Fruit fly (Drosophila melanogaster) whole organism, prepupa: ENCODE data around the gene fan.

Source experiments
- CG11762 ChIP-seq: fragments of 200-800 bp; sonication (Bioruptor generic); optimal IDR thresholded peaks from 3 replicates; lab custom pipeline; 2016; ENCODE audit warnings: missing biosample characterization, missing genetic modification characterization; ENCODE audit not compliant: insufficient read depth
- CG31627 ChIP-seq: fragments of 200-800 bp; sonication (Bioruptor generic); optimal IDR thresholded peaks from 3 replicates; lab custom pipeline; 2016; ENCODE audit warnings: missing biosample characterization, missing genetic modification characterization
- CG6163 ChIP-seq: fragments of 200-800 bp; sonication (Bioruptor generic); IDR thresholded peaks from 3 replicates; pipeline ENCODE4 v1.3.6; 2022; ENCODE audit warnings: missing biosample characterization, missing genetic modification characterization
- CG6276 ChIP-seq: fragments of 200-800 bp; sonication (Bioruptor generic); optimal IDR thresholded peaks from 2 replicates; lab custom pipeline; 2017; ENCODE audit warnings: missing biosample characterization, mild to moderate bottlenecking, missing genetic modification characterization
- CG8319 ChIP-seq: fragments of 200-800 bp; sonication (Bioruptor generic); optimal IDR thresholded peaks from 3 replicates; lab custom pipeline; 2016; ENCODE audit warnings: missing biosample characterization, missing genetic modification characterization
- Gug ChIP-seq: fragments of 200-800 bp; sonication (Bioruptor generic); IDR thresholded peaks from 2 replicates; pipeline ENCODE4 v1.3.6; 2022; ENCODE audit warnings: missing biosample characterization, missing genetic modification characterization
- Hr39 ChIP-seq: fragments of 200-800 bp; sonication (Bioruptor generic); optimal IDR thresholded peaks from 2 replicates; lab custom pipeline; 2016; ENCODE audit warnings: missing biosample characterization, missing genetic modification characterization
- Hr4 ChIP-seq: fragments of 200-800 bp; sonication (Bioruptor generic); optimal IDR thresholded peaks from 3 replicates; lab custom pipeline; 2016; ENCODE audit warnings: missing biosample characterization, missing genetic modification characterization
- Sox15 ChIP-seq: fragments of 200-800 bp; sonication (Bioruptor generic); optimal IDR thresholded peaks from 3 replicates; lab custom pipeline; 2016; ENCODE audit warnings: missing biosample characterization, missing genetic modification characterization
- eg ChIP-seq: fragments of 200-800 bp; sonication (Bioruptor generic); IDR thresholded peaks from 3 replicates; pipeline ENCODE4 v1.3.6; 2022; ENCODE audit warnings: missing biosample characterization, missing genetic modification characterization
- esn ChIP-seq: fragments of 200-800 bp; sonication (Bioruptor generic); optimal IDR thresholded peaks from 2 replicates; lab custom pipeline; 2016; ENCODE audit warnings: missing biosample characterization, mild to moderate bottlenecking, missing genetic modification characterization, moderate library complexity
- topi ChIP-seq: fragments of 200-800 bp; sonication (Bioruptor generic); optimal IDR thresholded peaks from 3 replicates; lab custom pipeline; 2016; ENCODE audit warnings: missing biosample characterization, missing genetic modification characterization

DNA sequence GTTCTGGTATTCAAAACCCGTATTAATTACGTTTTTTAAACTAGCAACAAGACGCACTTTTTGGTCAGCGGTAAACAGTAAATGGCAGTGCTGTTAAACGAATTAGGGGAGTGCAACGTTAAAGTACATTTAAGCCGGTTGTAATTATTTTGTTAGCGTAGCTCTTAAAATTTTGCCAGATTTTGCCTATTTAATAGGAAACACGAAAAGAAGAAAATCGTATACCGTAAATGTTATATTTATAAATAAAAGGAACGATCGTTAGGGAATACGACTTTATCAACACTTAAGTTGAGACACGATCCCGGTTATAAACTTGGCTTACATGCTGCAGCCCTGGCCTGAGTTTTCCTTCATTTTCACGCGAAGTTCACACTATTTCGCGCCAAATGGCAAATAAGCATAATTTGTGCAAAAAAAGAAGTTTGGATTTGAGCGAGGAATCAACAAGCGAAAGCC, 28.5 kb downstream of the fan start, which contains the start of the genes Setx and mus301:
- TF ChIP-seq esn (peak; percentile 86), Gug (GFP tag; lab: Robert Waterston, UW) (peak; percentile 64), CG11762 (GFP tag; lab: Kevin White, UChicago) (peak; percentile 36), Sox15 (GFP tag; lab: Kevin White, UChicago) (peak; percentile 70), CG31627 (GFP tag; lab: Kevin White, UChicago) (peak; percentile 88), CG8319 (GFP tag; lab: Kevin White, UChicago) (peak; percentile 47), CG6276 (GFP tag; lab: Kevin White, UChicago) (no peak), topi (GFP tag; lab: Kevin White, UChicago) (no peak), Hr39 (GFP tag; lab: Kevin White, UChicago) (peak; percentile 84), Hr4 (no peak), eg (GFP tag; lab: Robert Waterston, UW) (no peak; the same call in 2 of the 3 replicates), CG6163 (no peak; the same call in 2 of the 3 replicates)
